Fruit fly (Drosophila melanogaster) S2 (cell line): Measurements from ENCODE around the gene Gr64e.

Experiments
- CG8478 ChIP-seq: fragments of >200 bp; optimal IDR thresholded peaks from 2 replicates; lab custom pipeline; 2018
- CTCF ChIP-seq, 2 experiments: fragments of >200 bp; optimal IDR thresholded peaks; 2 replicates each; lab custom pipeline; 2018

dm6 chr3L:4071561-4072049 is 39.7 kb downstream of the Gr64e start, which contains the start of gene wit:
- no peak for TF ChIP-seq CG8478
- TF ChIP-seq CTCF (optimal IDR thresholded peaks at IDR 0.05; lab: Kevin White, UChicago), result no peak
